Fruit fly (Drosophila melanogaster) whole organism, pupa: ENCODE data around the gene CG14841.

Experiments used
- D1 ChIP-seq: fragments of 200-800 bp; sonication (Bioruptor generic); optimal IDR thresholded peaks from 2 replicates; lab custom pipeline; 2018; ENCODE audit warnings: missing biosample characterization, mild to moderate bottlenecking, missing genetic modification characterization, moderate library complexity
- Ets98B ChIP-seq: fragments of 200-800 bp; sonication (Bioruptor generic); IDR thresholded peaks from 2 replicates; pipeline ENCODE4 v1.3.6; 2022; ENCODE audit warnings: missing biosample characterization, missing genetic modification characterization
- fd96Ca ChIP-seq: fragments of 200-800 bp; sonication (Bioruptor generic); IDR thresholded peaks from 3 replicates; pipeline ENCODE4 v1.3.6; 2022; ENCODE audit warnings: missing biosample characterization, missing genetic modification characterization

- no peak for TF ChIP-seq D1
- TF ChIP-seq Ets98B (GFP tag; lab: Robert Waterston, UW), result no peak
- no peak for TF ChIP-seq fd96Ca (GFP tag; lab: Robert Waterston, UW)
These were observed 6.4 kb downstream of the CG14841 start, which contains the start of gene CG43179 for dm6 chr3R:14255808-14256207.
